Worm (Caenorhabditis elegans) whole organism, L4 larva: ENCODE data around the gene K11H3.5.

Experiments
- F26F4.8 ChIP-seq: fragments of 200-800 bp; sonication (Bioruptor generic); conservative IDR thresholded peaks from 2 replicates; pipeline ENCODE4 v1.3.6; 2022; ENCODE audit warnings: missing genetic modification characterization, missing compliant biosample characterization
- F37D6.2 ChIP-seq: sonication (generic microtip); optimal IDR thresholded peaks from 2 replicates; lab custom pipeline; 2016; ENCODE audit warnings: mild to moderate bottlenecking, missing genetic modification characterization, missing compliant biosample characterization
- F44E2.7 ChIP-seq: fragments of 200-800 bp; sonication (Bioruptor generic); IDR thresholded peaks from 2 replicates; pipeline ENCODE4 v2.1.2; 2022; ENCODE audit warnings: missing genetic modification characterization, missing compliant biosample characterization
- R02D3.7 ChIP-seq: fragments of 150-350 bp; sonication (generic microtip); optimal IDR thresholded peaks from 3 replicates; lab custom pipeline; 2014; ENCODE audit warnings: missing biosample characterization, missing genetic modification characterization
- Y105C5A.15 ChIP-seq: fragments of 200-800 bp; sonication (Bioruptor generic); IDR thresholded peaks from 2 replicates; pipeline ENCODE4 v1.3.6; 2022; ENCODE audit warnings: missing genetic modification characterization, missing compliant biosample characterization
- Y75B8A.6 ChIP-seq: fragments of 200-800 bp; sonication (Bioruptor generic); IDR thresholded peaks from 2 replicates; pipeline ENCODE4 v1.3.6; 2022; ENCODE audit warnings: missing genetic modification reagents, missing genetic modification characterization, missing compliant biosample characterization
- aha-1 ChIP-seq: fragments of 150-350 bp; peaks from one replicate; lab custom pipeline; 2014; ENCODE audit warnings: missing biosample characterization, missing genetic modification characterization
- ceh-44 ChIP-seq: fragments of 200-800 bp; sonication (Bioruptor generic); IDR thresholded peaks from 2 replicates; pipeline ENCODE4 v1.3.6; 2022; ENCODE audit warnings: missing genetic modification reagents, missing genetic modification characterization, missing compliant biosample characterization
- ces-1 ChIP-seq: fragments of 150-350 bp; sonication (generic microtip); optimal IDR thresholded peaks from 4 replicates; lab custom pipeline; 2014; ENCODE audit warnings: missing biosample characterization, missing genetic modification reagents, missing genetic modification characterization
- cey-2 ChIP-seq: sonication (generic microtip); optimal IDR thresholded peaks from 3 replicates; lab custom pipeline; 2017; ENCODE audit warnings: missing genetic modification characterization, mild to moderate bottlenecking, missing compliant biosample characterization, antibody characterized with exemption, borderline replicate concordance; ENCODE audit not compliant: insufficient read depth
- daf-12 ChIP-seq: fragments of 150-350 bp; optimal IDR thresholded peaks from 2 replicates; lab custom pipeline; 2014; ENCODE audit warnings: missing biosample characterization, missing genetic modification reagents, missing genetic modification characterization
- daf-16 ChIP-seq, 3 experiments: sonication (generic microtip); optimal IDR thresholded peaks; 2 replicates each; lab custom pipeline; 2016 to 2017; ENCODE audit warnings: missing genetic modification characterization in 3 of 3, missing genetic modification reagents in 3 of 3, mild to moderate bottlenecking in 2 of 3, missing compliant biosample characterization in 2 of 3, missing biosample characterization in 1 of 3, moderate library complexity in 1 of 3
- daf-19 ChIP-seq: fragments of 200-800 bp; sonication (Bioruptor generic); conservative IDR thresholded peaks from 2 replicates; pipeline ENCODE4 v1.3.6; 2022; ENCODE audit warnings: missing genetic modification characterization, missing compliant biosample characterization
- daf-8 ChIP-seq: fragments of 200-800 bp; sonication (Bioruptor generic); IDR thresholded peaks from 2 replicates; pipeline ENCODE4 v1.3.6; 2022; ENCODE audit warnings: missing genetic modification characterization, missing compliant biosample characterization
- dmd-6 ChIP-seq: fragments of 200-800 bp; sonication (Bioruptor generic); IDR thresholded peaks from 2 replicates; pipeline ENCODE4 v1.3.6; 2022; ENCODE audit warnings: missing genetic modification reagents, missing genetic modification characterization, missing compliant biosample characterization
- dmd-8 ChIP-seq: fragments of 200-800 bp; sonication (Bioruptor generic); IDR thresholded peaks from 2 replicates; pipeline ENCODE4 v1.3.6; 2022; ENCODE audit warnings: missing genetic modification characterization, missing compliant biosample characterization
- dpl-1 ChIP-seq: fragments of 150-350 bp; optimal IDR thresholded peaks from 2 replicates; lab custom pipeline; 2014; ENCODE audit warnings: missing biosample characterization, missing genetic modification reagents, missing genetic modification characterization
- dve-1 ChIP-seq: sonication (generic microtip); optimal IDR thresholded peaks from 2 replicates; lab custom pipeline; 2017; ENCODE audit warnings: antibody characterized with exemption, mild to moderate bottlenecking, missing genetic modification characterization, missing compliant biosample characterization; ENCODE audit not compliant: insufficient read depth
- gei-8 ChIP-seq: fragments of 200-800 bp; sonication (Bioruptor generic); optimal IDR thresholded peaks from 2 replicates; lab custom pipeline; 2018; ENCODE audit warnings: mild to moderate bottlenecking, missing genetic modification characterization, missing compliant biosample characterization
- hlh-30 ChIP-seq: sonication (generic microtip); optimal IDR thresholded peaks from 2 replicates; lab custom pipeline; 2017; ENCODE audit warnings: antibody characterized with exemption, mild to moderate bottlenecking, missing genetic modification characterization, missing compliant biosample characterization; ENCODE audit not compliant: insufficient read depth
- hmg-1.1 ChIP-seq: fragments of 200-800 bp; sonication (Bioruptor generic); IDR thresholded peaks from 2 replicates; pipeline ENCODE4 v1.3.6; 2022; ENCODE audit warnings: missing genetic modification reagents, missing genetic modification characterization, missing compliant biosample characterization
- jun-1 ChIP-seq: fragments of 150-350 bp; optimal IDR thresholded peaks from 2 replicates; lab custom pipeline; 2014; ENCODE audit warnings: missing biosample characterization, missing genetic modification reagents, missing genetic modification characterization
- lin-13 ChIP-seq: fragments of 150-350 bp; optimal IDR thresholded peaks from 2 replicates; lab custom pipeline; 2014; ENCODE audit warnings: missing biosample characterization, missing genetic modification reagents, missing genetic modification characterization
- lin-29 ChIP-seq: fragments of 200-800 bp; sonication (Bioruptor generic); IDR thresholded peaks from 2 replicates; pipeline ENCODE4 v1.3.6; 2022; ENCODE audit warnings: missing genetic modification reagents, missing genetic modification characterization, missing compliant biosample characterization
- lin-38 ChIP-seq: fragments of 200-800 bp; sonication (Bioruptor generic); IDR thresholded peaks from 2 replicates; pipeline ENCODE4 v1.3.6; 2022; ENCODE audit warnings: missing genetic modification reagents, missing genetic modification characterization, missing compliant biosample characterization
- lsy-2 ChIP-seq, 2 experiments: fragments of 150-350 bp in 1 of 2; sonication (generic microtip) in 1 of 2; optimal IDR thresholded peaks; 2 replicates each; lab custom pipeline; 2014 to 2017; ENCODE audit warnings: missing biosample characterization in 2 of 2, missing genetic modification characterization in 2 of 2
- mdt-29 ChIP-seq: fragments of 200-800 bp; sonication (Bioruptor generic); IDR thresholded peaks from 2 replicates; pipeline ENCODE4 v1.3.6; 2022; ENCODE audit warnings: missing genetic modification reagents, missing genetic modification characterization, missing compliant biosample characterization
- mes-2 ChIP-seq: sonication (generic microtip); optimal IDR thresholded peaks from 2 replicates; lab custom pipeline; 2016; ENCODE audit warnings: missing genotype, mild to moderate bottlenecking, missing genetic modification characterization, missing compliant biosample characterization; ENCODE audit not compliant: poor library complexity, severe bottlenecking
- mxl-3 ChIP-seq: fragments of 200-800 bp; sonication (Bioruptor generic); optimal IDR thresholded peaks from 2 replicates; lab custom pipeline; 2018; ENCODE audit warnings: mild to moderate bottlenecking, missing genetic modification characterization, missing compliant biosample characterization
- nhr-11 ChIP-seq: fragments of 150-350 bp; optimal IDR thresholded peaks from 2 replicates; lab custom pipeline; 2014; ENCODE audit warnings: missing biosample characterization, missing genetic modification characterization
- nhr-237 ChIP-seq: sonication (generic microtip); optimal IDR thresholded peaks from 2 replicates; lab custom pipeline; 2017; ENCODE audit warnings: missing biosample characterization, missing genetic modification characterization
- nhr-25 ChIP-seq: sonication (generic microtip); optimal IDR thresholded peaks from 2 replicates; lab custom pipeline; 2017; ENCODE audit warnings: missing genetic modification characterization, mild to moderate bottlenecking, missing compliant biosample characterization, antibody characterized with exemption, moderate library complexity, borderline replicate concordance; ENCODE audit not compliant: insufficient read depth
- nhr-41 ChIP-seq: fragments of 200-800 bp; sonication (Bioruptor generic); IDR thresholded peaks from 2 replicates; pipeline ENCODE4 v1.3.6; 2022; ENCODE audit warnings: missing genetic modification reagents, missing genetic modification characterization, missing compliant biosample characterization
- nhr-76 ChIP-seq: fragments of 150-350 bp; optimal IDR thresholded peaks from 2 replicates; lab custom pipeline; 2014; ENCODE audit warnings: missing biosample characterization, missing genetic modification characterization
- pqm-1 ChIP-seq: sonication (generic microtip); optimal IDR thresholded peaks from 2 replicates; lab custom pipeline; 2017; ENCODE audit warnings: missing biosample characterization, missing genetic modification characterization
- rbr-2 ChIP-seq: sonication (generic microtip); optimal IDR thresholded peaks from 2 replicates; lab custom pipeline; 2016; ENCODE audit warnings: missing genotype, missing genetic modification characterization, missing compliant biosample characterization
- saeg-2 ChIP-seq: fragments of 200-800 bp; sonication (Bioruptor generic); IDR thresholded peaks from 2 replicates; pipeline ENCODE4 v1.3.6; 2022; ENCODE audit warnings: missing genetic modification reagents, missing genetic modification characterization, missing compliant biosample characterization
- tag-97 ChIP-seq: fragments of 200-800 bp; sonication (Bioruptor generic); IDR thresholded peaks from 2 replicates; pipeline ENCODE4 v1.3.6; 2022; ENCODE audit warnings: missing genetic modification characterization, missing compliant biosample characterization
- unc-130 ChIP-seq: sonication (generic microtip); optimal IDR thresholded peaks from 2 replicates; lab custom pipeline; 2016; ENCODE audit warnings: missing genetic modification reagents, missing genetic modification characterization, missing compliant biosample characterization
- unc-39 ChIP-seq: sonication (generic microtip); optimal IDR thresholded peaks from 2 replicates; lab custom pipeline; 2017; ENCODE audit warnings: missing biosample characterization, missing genetic modification characterization
- zfp-2 ChIP-seq: sonication (generic microtip); optimal IDR thresholded peaks from 2 replicates; lab custom pipeline; 2016; ENCODE audit warnings: mild to moderate bottlenecking, missing genetic modification characterization, missing compliant biosample characterization
- zfp-3 ChIP-seq: fragments of 200-800 bp; sonication (Bioruptor generic); conservative IDR thresholded peaks from 2 replicates; pipeline ENCODE4 v1.3.6; 2022; ENCODE audit warnings: missing genetic modification reagents, missing genetic modification characterization, missing compliant biosample characterization
- zip-11 ChIP-seq: fragments of 200-800 bp; sonication (Bioruptor generic); IDR thresholded peaks from 2 replicates; pipeline ENCODE4 v1.3.6; 2022; ENCODE audit warnings: missing genetic modification characterization, missing compliant biosample characterization
- ztf-11 ChIP-seq: fragments of 150-350 bp; optimal IDR thresholded peaks from 2 replicates; lab custom pipeline; 2014; ENCODE audit warnings: missing biosample characterization, missing genetic modification characterization

The K11H3.5 gene

ce11 chrIII:9832569-9832968, 11.0 kb upstream of the K11H3.5 start:
- peak; percentile 2 for TF ChIP-seq unc-130 (GFP tag; lab: Kevin White, UChicago)
- no peak for TF ChIP-seq daf-19 (GFP tag; lab: Robert Waterston, UW)
- TF ChIP-seq lin-38 (GFP tag; lab: Robert Waterston, UW), result peak; percentile 42
- no peak for TF ChIP-seq F37D6.2 (tag; lab: Kevin White, UChicago)

DNA sequence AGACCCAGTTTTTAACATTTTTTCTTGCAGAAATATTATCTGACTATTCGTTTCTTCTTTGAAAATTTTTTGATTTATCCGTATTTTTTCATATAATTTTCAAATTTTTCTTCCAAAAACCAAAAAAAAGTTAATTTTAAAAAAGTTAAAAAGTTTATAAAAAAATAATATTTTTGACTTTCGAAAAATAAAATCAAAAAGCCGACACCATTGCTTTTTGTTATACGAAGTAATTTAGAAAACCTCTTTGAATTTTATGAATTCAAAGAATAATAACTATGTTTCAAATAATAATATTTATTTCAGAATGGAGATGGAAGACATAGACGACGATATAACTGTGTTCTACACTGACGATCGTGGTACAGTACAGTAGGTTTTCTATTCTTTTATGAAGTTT, 8.7 kb upstream of the K11H3.5 start, which contains the start of gene K11H3.8:
Gene K11H3.8 (plus strand): TSS at position 301 of the 400 bp plus-strand sequence.
- TF ChIP-seq ces-1 (GFP tag; lab: Kevin White, UChicago) (no peak), unc-39 (no peak), nhr-41 (GFP tag; lab: Robert Waterston, UW) (no peak)

DNA sequence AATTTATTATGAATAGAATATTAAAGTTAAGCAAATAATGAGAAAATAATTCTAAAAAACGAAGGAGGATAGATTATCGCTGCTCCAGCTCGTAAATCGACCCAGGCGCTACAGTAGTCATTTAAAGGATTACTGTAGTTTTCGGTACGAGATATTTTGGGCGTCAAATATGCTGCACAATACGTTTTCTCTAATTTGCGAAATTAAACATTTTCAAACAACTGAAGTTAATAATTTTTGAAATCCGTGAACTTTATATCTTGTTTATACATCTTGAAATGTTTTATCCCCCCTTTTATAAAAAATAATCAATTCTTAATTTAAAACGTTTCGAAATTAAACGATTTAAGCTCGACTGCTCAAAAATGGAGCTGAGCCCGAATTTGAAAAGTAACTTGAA, 2.5 kb downstream of the K11H3.5 start, which contains the start of gene K11H3.2:
Gene K11H3.2 (plus strand): TSS at position 301 of the 400 bp plus-strand sequence.
- TF ChIP-seq unc-39 (no peak), nhr-25 (no peak), tag-97 (GFP tag; lab: Robert Waterston, UW) (no peak), lin-13 (GFP tag; lab: Kevin White, UChicago) (no peak), R02D3.7 (tag; lab: Kevin White, UChicago) (no peak), daf-12 (tag; lab: Kevin White, UChicago) (no peak), dmd-6 (GFP tag; lab: Robert Waterston, UW) (no peak), Y105C5A.15 (GFP tag; lab: Robert Waterston, UW) (no peak), dve-1 (no peak)

DNA sequence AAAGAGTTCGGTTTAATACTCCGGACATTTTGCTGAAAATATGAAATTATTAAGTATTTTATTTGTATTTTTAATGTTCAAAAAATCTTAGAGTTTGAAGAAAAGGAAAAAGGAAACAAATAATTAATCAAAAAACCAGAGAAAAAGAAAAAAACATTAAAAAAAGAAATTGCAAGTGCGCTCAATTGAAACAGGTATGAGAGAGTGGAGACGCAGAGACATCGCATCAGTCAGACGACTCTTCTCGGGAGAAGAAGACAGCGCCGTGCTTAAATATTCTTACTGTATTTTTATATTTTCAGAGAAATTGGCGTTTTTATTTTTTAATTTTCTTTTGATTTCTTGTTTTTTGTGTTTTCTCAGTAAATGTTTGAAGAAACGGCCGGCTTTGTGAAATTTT, 4.5 kb downstream of the K11H3.5 start, which contains the start of gene mrpl-36:
Gene mrpl-36 (minus strand): TSS at position 34 of the 400 bp plus-strand sequence.
- TF ChIP-seq nhr-41 (GFP tag; lab: Robert Waterston, UW), result no peak
- no peak for TF ChIP-seq mxl-3 (GFP tag; lab: Kevin White, UChicago)
- no peak for TF ChIP-seq lin-29
- TF ChIP-seq F37D6.2 (tag; lab: Kevin White, UChicago), result no peak
- no peak; the same call in 1 of the 2 replicates for TF ChIP-seq hmg-1.1 (GFP tag; lab: Robert Waterston, UW)
- no peak for TF ChIP-seq zfp-2
- TF ChIP-seq saeg-2, result no peak
- TF ChIP-seq rbr-2 (tag; lab: Kevin White, UChicago), result no peak
- no peak for TF ChIP-seq zip-11 (GFP tag; lab: Robert Waterston, UW)
- no peak for TF ChIP-seq jun-1 (tag; lab: Kevin White, UChicago)
- TF ChIP-seq daf-8 (GFP tag; lab: Robert Waterston, UW), result no peak
- no peak for TF ChIP-seq dmd-8
- TF ChIP-seq dve-1, result peak; percentile 33
- no peak for TF ChIP-seq aha-1 (tag; lab: Kevin White, UChicago)
- TF ChIP-seq cey-2 (tag; lab: Kevin White, UChicago), result no peak
- TF ChIP-seq lin-38 (GFP tag; lab: Robert Waterston, UW), result peak; percentile 86
- no peak for TF ChIP-seq nhr-11 (tag; lab: Kevin White, UChicago)
- no peak for TF ChIP-seq F44E2.7
- no peak for TF ChIP-seq mes-2 (tag; lab: Kevin White, UChicago)
- no peak for TF ChIP-seq Y105C5A.15 (GFP tag; lab: Robert Waterston, UW)
- no peak for TF ChIP-seq gei-8 (GFP tag; lab: Kevin White, UChicago)
- no peak for TF ChIP-seq daf-16 (GFP tag; optimal IDR thresholded peaks at IDR 0.05; lab: Kevin White, UChicago)
- TF ChIP-seq daf-16 (tag; optimal IDR thresholded peaks at IDR 0.05; lab: Kevin White, UChicago), result no peak
- TF ChIP-seq nhr-237, result no peak
- TF ChIP-seq nhr-76 (tag; lab: Kevin White, UChicago), result no peak
- no peak for TF ChIP-seq pqm-1 (tag; lab: Kevin White, UChicago)
- TF ChIP-seq dmd-6 (GFP tag; lab: Robert Waterston, UW), result peak; percentile 19; the same call in 1 of the 2 replicates
- no peak for TF ChIP-seq tag-97 (GFP tag; lab: Robert Waterston, UW)
- TF ChIP-seq zfp-3, result no peak
- no peak for TF ChIP-seq F26F4.8
- peak; percentile 36 for TF ChIP-seq hlh-30 (tag; lab: Kevin White, UChicago)
- no peak for TF ChIP-seq mdt-29 (GFP tag; lab: Robert Waterston, UW)
- TF ChIP-seq Y75B8A.6 (GFP tag; lab: Robert Waterston, UW), result no peak
- TF ChIP-seq ceh-44 (GFP tag; lab: Robert Waterston, UW), result no peak
- TF ChIP-seq dpl-1 (GFP tag; lab: Kevin White, UChicago), result no peak
- no peak for TF ChIP-seq daf-19 (GFP tag; lab: Robert Waterston, UW)
- no peak for TF ChIP-seq ztf-11
- peak in 1 of 2 experiments; percentile 74 for TF ChIP-seq lsy-2 (tag; optimal IDR thresholded peaks at IDR 0.05; lab: Kevin White, UChicago)
